Worm (Caenorhabditis elegans) whole organism, mixed stage, embryonic: ENCODE results near the gene C26E6.12.

Source experiments
- ceh-39 ChIP-seq: fragments of 150-350 bp; optimal IDR thresholded peaks from 2 replicates; lab custom pipeline; 2014; ENCODE audit warnings: missing biosample characterization, missing genetic modification characterization
- ceh-43 ChIP-seq: fragments of 200-800 bp; sonication (Bioruptor generic); optimal IDR thresholded peaks from 2 replicates; lab custom pipeline; 2018; ENCODE audit warnings: mild to moderate bottlenecking, missing genetic modification characterization, moderate library complexity, missing compliant biosample characterization
- ces-1 ChIP-seq: fragments of 150-350 bp; optimal IDR thresholded peaks from 2 replicates; lab custom pipeline; 2014; ENCODE audit warnings: missing biosample characterization, missing genetic modification reagents, missing genetic modification characterization
- cnd-1 ChIP-seq: fragments of 200-800 bp; sonication (Bioruptor generic); optimal IDR thresholded peaks from 2 replicates; lab custom pipeline; 2018; ENCODE audit warnings: mild to moderate bottlenecking, missing genetic modification characterization, missing compliant biosample characterization
- elt-1 ChIP-seq: sonication (generic microtip); optimal IDR thresholded peaks from 2 replicates; lab custom pipeline; 2017; ENCODE audit warnings: missing genetic modification characterization, mild to moderate bottlenecking, missing compliant biosample characterization, antibody characterized with exemption, moderate library complexity, borderline replicate concordance; ENCODE audit not compliant: insufficient read depth
- elt-3 ChIP-seq: fragments of 150-350 bp; optimal IDR thresholded peaks from 2 replicates; lab custom pipeline; 2014; ENCODE audit warnings: missing biosample characterization, missing genetic modification characterization
- flh-1 ChIP-seq: fragments of 200-800 bp; sonication (Bioruptor generic); optimal IDR thresholded peaks from 2 replicates; lab custom pipeline; 2018; ENCODE audit warnings: mild to moderate bottlenecking, missing genetic modification characterization, moderate library complexity, missing compliant biosample characterization
- ham-2 ChIP-seq: fragments of 200-800 bp; sonication (Bioruptor generic); optimal IDR thresholded peaks from 2 replicates; lab custom pipeline; 2018; ENCODE audit warnings: mild to moderate bottlenecking, missing genetic modification characterization, missing compliant biosample characterization
- hlh-1 ChIP-seq: fragments of 150-350 bp; optimal IDR thresholded peaks from 2 replicates; lab custom pipeline; 2014; ENCODE audit warnings: missing biosample characterization, missing genetic modification reagents, missing genetic modification characterization
- lin-13 ChIP-seq: fragments of 150-350 bp; optimal IDR thresholded peaks from 2 replicates; lab custom pipeline; 2014; ENCODE audit warnings: missing biosample characterization, missing genetic modification characterization
- lin-32 ChIP-seq: fragments of 200-800 bp; sonication (Bioruptor generic); optimal IDR thresholded peaks from 2 replicates; lab custom pipeline; 2018; ENCODE audit warnings: mild to moderate bottlenecking, missing genetic modification characterization, missing compliant biosample characterization
- lsy-2 ChIP-seq: fragments of 150-350 bp; optimal IDR thresholded peaks from 2 replicates; lab custom pipeline; 2014; ENCODE audit warnings: missing biosample characterization, missing genetic modification characterization
- mab-5 ChIP-seq: fragments of 150-350 bp; optimal IDR thresholded peaks from 2 replicates; lab custom pipeline; 2014; ENCODE audit warnings: missing biosample characterization, missing genetic modification characterization
- mep-1 ChIP-seq: fragments of 150-350 bp; optimal IDR thresholded peaks from 2 replicates; lab custom pipeline; 2017; ENCODE audit warnings: missing biosample characterization, missing genetic modification reagents, missing genetic modification characterization, inconsistent platforms
- mls-2 ChIP-seq: sonication (generic microtip); optimal IDR thresholded peaks from 2 replicates; lab custom pipeline; 2016; ENCODE audit warnings: mild to moderate bottlenecking, missing genetic modification characterization, moderate library complexity, missing compliant biosample characterization
- nhr-12 ChIP-seq: fragments of 150-350 bp; optimal IDR thresholded peaks from 2 replicates; lab custom pipeline; 2014; ENCODE audit warnings: missing biosample characterization, missing genetic modification characterization
- nhr-2 ChIP-seq: fragments of 150-350 bp; optimal IDR thresholded peaks from 2 replicates; lab custom pipeline; 2014; ENCODE audit warnings: missing biosample characterization, missing genetic modification characterization
- nhr-237 ChIP-seq: fragments of 150-350 bp; optimal IDR thresholded peaks from 2 replicates; lab custom pipeline; 2014; ENCODE audit warnings: missing biosample characterization, missing genetic modification characterization
- pha-4 ChIP-seq: fragments of 150-350 bp; optimal IDR thresholded peaks from 2 replicates; lab custom pipeline; 2018; ENCODE audit warnings: missing biosample characterization, missing genetic modification reagents, missing genetic modification characterization
- sem-2 ChIP-seq: fragments of 200-800 bp; sonication (Bioruptor generic); optimal IDR thresholded peaks from 2 replicates; lab custom pipeline; 2018; ENCODE audit warnings: mild to moderate bottlenecking, missing genetic modification characterization, missing compliant biosample characterization
- snpc-4 ChIP-seq: fragments of 150-350 bp; optimal IDR thresholded peaks from 2 replicates; lab custom pipeline; 2014; ENCODE audit warnings: missing biosample characterization, missing genetic modification characterization
- sptf-1 ChIP-seq: sonication (generic microtip); optimal IDR thresholded peaks from 2 replicates; lab custom pipeline; 2017; ENCODE audit warnings: mild to moderate bottlenecking, missing genetic modification characterization, moderate library complexity, missing compliant biosample characterization
- unc-120 ChIP-seq: sonication (generic microtip); optimal IDR thresholded peaks from 2 replicates; lab custom pipeline; 2017; ENCODE audit warnings: missing genetic modification characterization, missing compliant biosample characterization; ENCODE audit not compliant: poor library complexity, severe bottlenecking
- unc-39 ChIP-seq: fragments of 150-350 bp; optimal IDR thresholded peaks from 2 replicates; lab custom pipeline; 2014; ENCODE audit warnings: missing biosample characterization, missing genetic modification characterization
- zip-8 ChIP-seq: fragments of 150-350 bp; optimal IDR thresholded peaks from 2 replicates; lab custom pipeline; 2014; ENCODE audit warnings: missing biosample characterization, missing genetic modification characterization
- ztf-11 ChIP-seq: fragments of 150-350 bp; optimal IDR thresholded peaks from 2 replicates; lab custom pipeline; 2014; ENCODE audit warnings: missing biosample characterization, missing genetic modification characterization

Gene C26E6.12

ce11 chrIII:4917960-4918712 lies 13.9 kb downstream of the C26E6.12 start, which contains the start of gene rpb-8:
Gene rpb-8 (minus strand): TSS chrIII:4918008.
- TF ChIP-seq lsy-2 (peak; percentile 67), mep-1 (tag; lab: Kevin White, UChicago) (peak; percentile 55), nhr-237 (peak; percentile 13), mab-5 (tag; lab: Kevin White, UChicago) (no peak), unc-120 (tag; lab: Kevin White, UChicago) (peak; percentile 61), elt-1 (tag; lab: Kevin White, UChicago) (no peak), ces-1 (GFP tag; lab: Kevin White, UChicago) (no peak)
- TF ChIP-seq, all 35 proteins: peak for 4

- TF ChIP-seq mab-5 (tag; lab: Kevin White, UChicago): no peak
- no peak for TF ChIP-seq unc-39 (tag; lab: Kevin White, UChicago)
- no peak for TF ChIP-seq nhr-2
- no peak for TF ChIP-seq snpc-4
- no peak for TF ChIP-seq nhr-12 (tag; lab: Kevin White, UChicago)
- no peak for TF ChIP-seq zip-8 (tag; lab: Kevin White, UChicago)
- no peak for TF ChIP-seq ham-2 (GFP tag; lab: Kevin White, UChicago)
- TF ChIP-seq pha-4 (tag; lab: Kevin White, UChicago): no peak
- no peak for TF ChIP-seq cnd-1 (tag; lab: Kevin White, UChicago)
- no peak for TF ChIP-seq lin-13 (tag; lab: Kevin White, UChicago)
- TF ChIP-seq elt-1 (tag; lab: Kevin White, UChicago): no peak
- no peak for TF ChIP-seq mls-2 (tag; lab: Kevin White, UChicago)
- TF ChIP-seq ceh-43 (GFP tag; lab: Kevin White, UChicago): no peak
- TF ChIP-seq, all 35 proteins: peak for 0
These were observed 15.0 kb downstream of the C26E6.12 start, which contains the start of gene rars-1 for ce11 chrIII:4917077-4917476. Gene rars-1 (minus strand): TSS chrIII:4917177.

ce11 chrIII:4913736-4914135 lies 18.3 kb downstream of the C26E6.12 start:
- TF ChIP-seq elt-1 (tag; lab: Kevin White, UChicago): no peak
- TF ChIP-seq mls-2 (tag; lab: Kevin White, UChicago): no peak
- no peak for TF ChIP-seq pha-4 (tag; lab: Kevin White, UChicago)
- no peak for TF ChIP-seq ceh-43 (GFP tag; lab: Kevin White, UChicago)
- no peak for TF ChIP-seq ztf-11 (tag; lab: Kevin White, UChicago)
- TF ChIP-seq elt-3 (tag; lab: Kevin White, UChicago): no peak
- TF ChIP-seq nhr-237: no peak
- no peak for TF ChIP-seq hlh-1 (tag; lab: Kevin White, UChicago)

ce11 chrIII:4912317-4912716 lies 19.7 kb downstream of the C26E6.12 start, which contains the start of the genes F26F4.9 and cee-1:
Gene F26F4.9 (minus strand): TSS chrIII:4912521.
Gene cee-1 (plus strand): TSS chrIII:4912699.
- TF ChIP-seq ces-1 (GFP tag; lab: Kevin White, UChicago) (peak; percentile 37), sptf-1 (tag; lab: Kevin White, UChicago) (peak; percentile 17), zip-8 (tag; lab: Kevin White, UChicago) (no peak), nhr-237 (no peak), unc-120 (tag; lab: Kevin White, UChicago) (no peak), ceh-39 (tag; lab: Kevin White, UChicago) (no peak)

ce11 chrIII:4910956-4911355 lies 21.1 kb downstream of the C26E6.12 start, which contains the start of gene F26F4.2:
Gene F26F4.2 (plus strand): TSS chrIII:4911256.
- no peak for TF ChIP-seq unc-39 (tag; lab: Kevin White, UChicago)
- no peak for TF ChIP-seq nhr-12 (tag; lab: Kevin White, UChicago)
- TF ChIP-seq sptf-1 (tag; lab: Kevin White, UChicago): no peak
- TF ChIP-seq mep-1 (tag; lab: Kevin White, UChicago): no peak
- no peak for TF ChIP-seq elt-1 (tag; lab: Kevin White, UChicago)
- no peak for TF ChIP-seq ztf-11 (tag; lab: Kevin White, UChicago)
- no peak for TF ChIP-seq pha-4 (tag; lab: Kevin White, UChicago)
- TF ChIP-seq sem-2 (GFP tag; lab: Kevin White, UChicago): no peak
- no peak for TF ChIP-seq snpc-4
- no peak for TF ChIP-seq flh-1 (GFP tag; lab: Kevin White, UChicago)
- no peak for TF ChIP-seq ceh-43 (GFP tag; lab: Kevin White, UChicago)
- no peak for TF ChIP-seq lin-32 (GFP tag; lab: Kevin White, UChicago)
